Fruit fly (Drosophila melanogaster): ENCODE data around the gene CG32809.

DNA sequence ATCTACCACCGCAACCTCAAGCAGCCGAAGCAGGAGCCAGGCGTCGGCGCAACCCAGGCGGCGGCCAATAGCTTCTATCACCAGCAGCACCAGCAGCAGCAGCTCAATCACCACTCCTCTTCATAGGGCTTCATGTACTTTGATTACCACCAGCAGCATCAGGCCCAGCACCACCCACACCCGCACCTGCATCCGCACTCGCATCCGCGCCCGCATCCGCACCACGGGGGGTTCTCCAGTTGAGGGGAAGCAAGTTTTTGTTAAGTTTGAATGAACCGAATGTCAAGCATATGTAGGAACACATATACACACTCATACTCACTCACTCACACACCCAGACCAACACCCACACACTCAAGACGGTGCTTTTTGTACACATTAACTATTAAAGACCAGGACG is 48.9 kb downstream of the CG32809 start:
- TF ChIP-seq topi (GFP tag; optimal IDR thresholded peaks at IDR 0.05) (no peak), Blimp-1 (GFP tag; optimal IDR thresholded peaks at IDR 0.05) (no peak), CG11294 (GFP tag; IDR thresholded peaks at IDR 0.05) (no peak), salr (GFP tag; optimal IDR thresholded peaks at IDR 0.05) (no peak)

Data from whole organism, prepupa.